Worm (Caenorhabditis elegans): ENCODE data around the gene C05D12.4.

DNA sequence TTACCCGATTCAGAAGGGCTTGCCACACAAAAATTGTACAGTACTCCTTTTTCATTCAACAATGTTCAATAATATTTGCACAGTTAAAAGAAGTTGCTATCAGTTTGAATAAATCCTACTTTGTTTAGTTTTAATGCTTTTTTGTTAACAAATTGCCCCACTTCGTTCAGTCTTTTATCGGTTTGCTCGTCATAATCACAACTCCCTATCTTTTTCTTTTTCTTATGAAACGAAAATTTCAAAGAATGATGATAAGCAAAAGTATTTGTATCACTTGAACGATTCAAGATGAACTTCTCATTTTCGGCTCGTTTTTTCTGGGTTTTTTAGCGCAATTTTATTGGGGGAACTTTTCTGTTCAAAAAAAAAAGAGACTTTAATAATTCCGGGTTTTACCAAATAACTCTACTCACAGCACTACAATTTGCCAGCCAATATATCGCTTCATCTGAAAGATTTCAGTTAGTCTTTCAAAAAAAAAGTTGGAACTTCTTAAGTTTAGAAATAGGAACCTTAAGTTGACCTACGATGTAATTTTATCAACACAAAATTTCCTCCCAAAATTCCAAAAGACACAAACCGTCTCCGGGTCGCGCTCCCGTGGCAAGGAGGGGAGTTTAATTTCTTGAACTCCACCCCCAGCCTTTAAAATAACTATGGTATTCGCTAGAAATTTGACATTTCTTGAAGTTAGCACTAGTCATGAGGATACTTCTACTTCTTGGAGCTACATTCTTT lies 6.9 kb upstream of the C05D12.4 start, which contains the start of gene C05D12.3:
- TF ChIP-seq klf-2 (GFP tag; conservative IDR thresholded peaks at IDR 0.05), result no peak
- no peak for TF ChIP-seq ztf-23 (GFP tag; IDR thresholded peaks at IDR 0.05)
- TF ChIP-seq flt-1 (GFP tag; IDR thresholded peaks at IDR 0.05), result no peak
- no peak for TF ChIP-seq ztf-29 (GFP tag; IDR thresholded peaks at IDR 0.05)
- no peak for TF ChIP-seq cog-1 (tag; optimal IDR thresholded peaks at IDR 0.05)

Data from whole organism, midembryonic.